Fruit fly (Drosophila melanogaster) whole organism, embryonic: ENCODE results near the gene CG7903.
A peak's percentile ranks its signal among the peaks of the same experiment; 100 is the strongest.

Experiments used
- Antp ChIP-seq: fragments of 200-800 bp; sonication (Bioruptor generic); optimal IDR thresholded peaks from 3 replicates; lab custom pipeline; 2016; ENCODE audit warnings: missing biosample characterization, missing genetic modification characterization
- Awh ChIP-seq: fragments of 200-800 bp; sonication (Bioruptor generic); IDR thresholded peaks from 2 replicates; pipeline ENCODE4, ENCODE4 v1.3.6; 2022; ENCODE audit warnings: missing biosample characterization, missing genetic modification characterization
- CG11456 ChIP-seq: fragments of 200-800 bp; sonication (Bioruptor generic); IDR thresholded peaks from 3 replicates; pipeline ENCODE4 v1.3.6; 2022; ENCODE audit warnings: missing biosample characterization, missing genetic modification characterization
- CG13123 ChIP-seq: fragments of 200-800 bp; sonication (Bioruptor generic); optimal IDR thresholded peaks from 2 replicates; lab custom pipeline; 2016; ENCODE audit warnings: missing biosample characterization, missing genetic modification characterization
- CG14014 ChIP-seq: fragments of 200-800 bp; sonication (Bioruptor generic); IDR thresholded peaks from 2 replicates; pipeline ENCODE4 v1.3.6; 2022; ENCODE audit warnings: missing biosample characterization, missing genetic modification characterization
- CG14710 ChIP-seq: fragments of 200-800 bp; sonication (Bioruptor generic); optimal IDR thresholded peaks from 3 replicates; lab custom pipeline; 2019; ENCODE audit warnings: missing biosample characterization, mild to moderate bottlenecking, missing genetic modification characterization, moderate library complexity
- CG14860 ChIP-seq: fragments of 200-800 bp; sonication (Bioruptor generic); IDR thresholded peaks from 3 replicates; pipeline ENCODE4 v1.3.6; 2022; ENCODE audit warnings: missing biosample characterization, missing genetic modification characterization; ENCODE audit not compliant: partially characterized antibody
- CG1529 ChIP-seq: fragments of 200-800 bp; sonication (Bioruptor generic); optimal IDR thresholded peaks from 3 replicates; lab custom pipeline; 2018; ENCODE audit warnings: missing biosample characterization, missing genetic modification characterization
- CG1602 ChIP-seq: fragments of 200-800 bp; sonication (Bioruptor generic); optimal IDR thresholded peaks from 3 replicates; lab custom pipeline; 2016; ENCODE audit warnings: missing biosample characterization, missing genetic modification characterization
- CG1792 ChIP-seq: fragments of 200-800 bp; sonication (Bioruptor generic); optimal IDR thresholded peaks from 2 replicates; lab custom pipeline; 2016; ENCODE audit warnings: missing biosample characterization, missing genetic modification characterization
- CG2199 ChIP-seq: fragments of 200-800 bp; sonication (Bioruptor generic); IDR thresholded peaks from 3 replicates; pipeline ENCODE4 v1.3.6; 2022; ENCODE audit warnings: missing biosample characterization, missing genetic modification characterization
- CG2889 ChIP-seq: fragments of 200-800 bp; sonication (Bioruptor generic); IDR thresholded peaks from 3 replicates; pipeline ENCODE4 v1.3.6; 2022; ENCODE audit warnings: missing biosample characterization, missing genetic modification characterization
- CG31224 ChIP-seq: fragments of 200-800 bp; sonication (Bioruptor generic); IDR thresholded peaks from 2 replicates; pipeline ENCODE4 v1.3.6; 2022; ENCODE audit warnings: missing biosample characterization, missing genetic modification characterization
- CG32767 ChIP-seq: fragments of 200-800 bp; sonication (Bioruptor generic); IDR thresholded peaks from 2 replicates; pipeline ENCODE4 v1.3.6; 2022; ENCODE audit warnings: missing biosample characterization, missing genetic modification characterization
- CG6272 ChIP-seq: fragments of 200-800 bp; sonication (Bioruptor generic); IDR thresholded peaks from 2 replicates; pipeline ENCODE4 v1.3.6; 2022; ENCODE audit warnings: missing biosample characterization, missing genetic modification characterization
- CG6791 ChIP-seq: fragments of 200-800 bp; sonication (Bioruptor generic); IDR thresholded peaks from 3 replicates; pipeline ENCODE4 v1.3.6; 2022; ENCODE audit warnings: missing biosample characterization, missing genetic modification characterization; ENCODE audit not compliant: partially characterized antibody
- CG7963 ChIP-seq: fragments of 200-800 bp; sonication (Bioruptor generic); IDR thresholded peaks from 3 replicates; pipeline ENCODE4 v1.3.6; 2022; ENCODE audit warnings: missing biosample characterization, missing genetic modification characterization; ENCODE audit not compliant: partially characterized antibody
- CG8281 ChIP-seq: fragments of 200-800 bp; sonication (Bioruptor generic); optimal IDR thresholded peaks from 2 replicates; lab custom pipeline; 2018; ENCODE audit warnings: missing biosample characterization, mild to moderate bottlenecking, missing genetic modification characterization, moderate library complexity
- CG9437 ChIP-seq: fragments of 200-800 bp; sonication (Bioruptor generic); optimal IDR thresholded peaks from 2 replicates; lab custom pipeline; 2018; ENCODE audit warnings: missing biosample characterization, mild to moderate bottlenecking, missing genetic modification characterization
- CG9609 ChIP-seq: fragments of 200-800 bp; sonication (Bioruptor generic); optimal IDR thresholded peaks from 3 replicates; lab custom pipeline; 2016; ENCODE audit warnings: missing biosample characterization, missing genetic modification characterization
- CG9727 ChIP-seq: fragments of 200-800 bp; sonication (Bioruptor generic); optimal IDR thresholded peaks from 3 replicates; lab custom pipeline; 2017; ENCODE audit warnings: missing biosample characterization, mild to moderate bottlenecking, missing genetic modification characterization
- Dad ChIP-seq: fragments of 200-800 bp; sonication (Bioruptor generic); optimal IDR thresholded peaks from 3 replicates; lab custom pipeline; 2016; ENCODE audit warnings: missing biosample characterization, missing genetic modification characterization
- Doc2 ChIP-seq: fragments of 200-800 bp; sonication (Bioruptor generic); IDR thresholded peaks from 2 replicates; pipeline ENCODE4 v1.3.6; 2022; ENCODE audit warnings: missing biosample characterization, missing genetic modification characterization
- Elba2 ChIP-seq: fragments of 200-800 bp; sonication (Bioruptor generic); optimal IDR thresholded peaks from 3 replicates; lab custom pipeline; 2016; ENCODE audit warnings: missing biosample characterization, missing genetic modification characterization
- Hr78 ChIP-seq, 2 experiments: fragments of 200-800 bp in 1 of 2; fragments of >200 bp in 1 of 2; sonication (Bioruptor generic) in 1 of 2; optimal IDR thresholded peaks; 2 replicates each; lab custom pipeline; 2017 to 2019; ENCODE audit warnings: missing biosample characterization in 2 of 2, missing genetic modification characterization in 2 of 2, mild to moderate bottlenecking in 1 of 2, moderate library complexity in 1 of 2
- Jarid2 ChIP-seq: fragments of 200-800 bp; sonication (Bioruptor generic); optimal IDR thresholded peaks from 3 replicates; lab custom pipeline; 2017; ENCODE audit warnings: mild to moderate bottlenecking, missing biosample characterization, missing genetic modification reagents, missing genetic modification characterization
- NFAT ChIP-seq: fragments of 200-800 bp; sonication (Bioruptor generic); IDR thresholded peaks from 2 replicates; pipeline ENCODE4 v1.3.6; 2022; ENCODE audit warnings: missing biosample characterization, missing genetic modification characterization
- Oli ChIP-seq: fragments of 200-800 bp; sonication (Bioruptor generic); optimal IDR thresholded peaks from 2 replicates; lab custom pipeline; 2018; ENCODE audit warnings: missing biosample characterization, mild to moderate bottlenecking, missing genetic modification characterization, moderate library complexity
- Sin3A ChIP-seq: fragments of >200 bp; optimal IDR thresholded peaks from 2 replicates; lab custom pipeline; 2018
- Spps ChIP-seq: fragments of 200-800 bp; sonication (Bioruptor generic); optimal IDR thresholded peaks from 2 replicates; lab custom pipeline; 2018; ENCODE audit warnings: missing biosample characterization, mild to moderate bottlenecking, missing genetic modification characterization
- TFAM ChIP-seq: fragments of 200-800 bp; sonication (Bioruptor generic); optimal IDR thresholded peaks from 2 replicates; lab custom pipeline; 2017; ENCODE audit warnings: missing biosample characterization, missing genetic modification characterization, inconsistent platforms
- Usf ChIP-seq: fragments of 200-800 bp; sonication (Bioruptor generic); optimal IDR thresholded peaks from 2 replicates; lab custom pipeline; 2017; ENCODE audit warnings: missing genotype, missing biosample characterization, missing genetic modification characterization
- ab ChIP-seq: fragments of 200-800 bp; sonication (Bioruptor generic); optimal IDR thresholded peaks from 2 replicates; lab custom pipeline; 2016; ENCODE audit warnings: missing biosample characterization, missing genetic modification characterization
- ap ChIP-seq: fragments of 200-800 bp; sonication (Bioruptor generic); IDR thresholded peaks from 2 replicates; pipeline ENCODE4 v1.3.6; 2022; ENCODE audit warnings: missing biosample characterization, missing genetic modification characterization
- bsh ChIP-seq, 2 experiments: fragments of 200-800 bp; sonication (Bioruptor generic); optimal IDR thresholded peaks; 2 replicates each; lab custom pipeline; 2017 to 2018; ENCODE audit warnings: mild to moderate bottlenecking in 2 of 2, missing biosample characterization in 2 of 2, missing genetic modification characterization in 2 of 2, moderate library complexity in 1 of 2
- chinmo ChIP-seq: fragments of 200-800 bp; sonication (Bioruptor generic); IDR thresholded peaks from 4 replicates; pipeline ENCODE4 v1.3.6; 2022; ENCODE audit warnings: missing biosample characterization, missing genetic modification characterization; ENCODE audit not compliant: partially characterized antibody
- ci ChIP-seq: fragments of 200-800 bp; sonication (Bioruptor generic); IDR thresholded peaks from 3 replicates; pipeline ENCODE4 v1.3.6; 2022; ENCODE audit warnings: missing biosample characterization, missing genetic modification characterization
- esg ChIP-seq: fragments of 200-800 bp; sonication (Bioruptor generic); conservative IDR thresholded peaks from 2 replicates; pipeline ENCODE4 v1.3.6; 2022; ENCODE audit warnings: missing biosample characterization, missing genetic modification characterization
- fru ChIP-seq: fragments of >200 bp; optimal IDR thresholded peaks from 2 replicates; lab custom pipeline; 2017
- gfzf ChIP-seq: fragments of 200-800 bp; sonication (Bioruptor generic); optimal IDR thresholded peaks from 2 replicates; lab custom pipeline; 2016; ENCODE audit warnings: missing biosample characterization, mild to moderate bottlenecking, missing genetic modification characterization, moderate library complexity
- jumu ChIP-seq: fragments of 200-800 bp; sonication (Bioruptor generic); optimal IDR thresholded peaks from 3 replicates; lab custom pipeline; 2016; ENCODE audit warnings: missing biosample characterization, missing genetic modification characterization
- kni ChIP-seq: fragments of 200-800 bp; sonication (Bioruptor generic); optimal IDR thresholded peaks from 3 replicates; lab custom pipeline; 2017; ENCODE audit warnings: mild to moderate bottlenecking, missing biosample characterization, missing genetic modification reagents, missing genetic modification characterization
- lola ChIP-seq, 3 experiments: fragments of >200 bp in 2 of 3; fragments of 200-800 bp in 1 of 3; sonication (Bioruptor generic) in 1 of 3; optimal IDR thresholded peaks; 2 replicates each; lab custom pipeline; 2017 to 2019; ENCODE audit warnings: missing biosample characterization in 3 of 3, missing genetic modification characterization in 3 of 3, mild to moderate bottlenecking in 1 of 3, moderate library complexity in 1 of 3
- mld ChIP-seq: fragments of 200-800 bp; sonication (Bioruptor generic); IDR thresholded peaks from 3 replicates; pipeline ENCODE4 v1.3.6; 2022; ENCODE audit warnings: missing biosample characterization, missing genetic modification characterization; ENCODE audit not compliant: partially characterized antibody
- otp ChIP-seq: fragments of 200-800 bp; sonication (Bioruptor generic); IDR thresholded peaks from 3 replicates; pipeline ENCODE4, ENCODE4 v1.3.6; 2022; ENCODE audit warnings: missing biosample characterization, missing genetic modification characterization
- phol ChIP-seq: fragments of 200-800 bp; sonication (Bioruptor generic); optimal IDR thresholded peaks from 3 replicates; lab custom pipeline; 2018; ENCODE audit warnings: missing biosample characterization, mild to moderate bottlenecking, missing genetic modification characterization, moderate library complexity
- sr ChIP-seq: fragments of 200-800 bp; sonication (Bioruptor generic); IDR thresholded peaks from 3 replicates; pipeline ENCODE4 v1.3.6; 2022; ENCODE audit warnings: missing biosample characterization, missing genetic modification characterization
- stc ChIP-seq: fragments of 200-800 bp; sonication (Bioruptor generic); IDR thresholded peaks from 2 replicates; pipeline ENCODE4 v1.3.6; 2022; ENCODE audit warnings: missing biosample characterization, missing genetic modification characterization
- wdn ChIP-seq: fragments of 200-800 bp; sonication (Bioruptor generic); IDR thresholded peaks from 2 replicates; pipeline ENCODE4 v1.3.6; 2022; ENCODE audit warnings: missing biosample characterization, missing genetic modification characterization
- wor ChIP-seq: fragments of 200-800 bp; sonication (Bioruptor generic); IDR thresholded peaks from 2 replicates; pipeline ENCODE4 v1.3.6; 2022; ENCODE audit warnings: missing biosample characterization, missing genetic modification characterization

The CG7903 gene

dm6 chr3R:29997607-29998236, 2.7 kb upstream of the CG7903 start, which contains the start of the genes CG15525 and CG11504 (continued):
- TF ChIP-seq Usf: no peak
- TF ChIP-seq ab (GFP tag; lab: Kevin White, UChicago): no peak
- TF ChIP-seq otp (GFP tag; lab: Robert Waterston, UW): no peak
- no peak for TF ChIP-seq CG31224 (GFP tag; lab: Robert Waterston, UW)
- no peak for TF ChIP-seq CG2199 (GFP tag; lab: Robert Waterston, UW)
- peak; percentile 25 for TF ChIP-seq CG9727 (GFP tag; lab: Kevin White, UChicago)
- TF ChIP-seq wor: no peak
- peak; percentile 68; the same call in 2 of the 3 replicates for TF ChIP-seq CG11456
- no peak for TF ChIP-seq sr (GFP tag; lab: Robert Waterston, UW)
- 0 out of 3 replicates have a peak, but pooled peaks have one; percentile 46 for TF ChIP-seq ci (GFP tag; lab: Robert Waterston, UW)
- peak; percentile 42 for TF ChIP-seq gfzf (GFP tag; lab: Kevin White, UChicago)
- TF ChIP-seq Elba2: peak; percentile 6
- TF ChIP-seq ap (GFP tag; lab: Robert Waterston, UW): peak; percentile 51
- TF ChIP-seq fru (lab: Kevin White, UChicago): no peak
- no peak for TF ChIP-seq CG2889
- TF ChIP-seq CG14860: peak; percentile 87
- TF ChIP-seq phol (tag; lab: Kevin White, UChicago): peak; percentile 96
- TF ChIP-seq kni (GFP tag; lab: Kevin White, UChicago): no peak
- peak; percentile 52; the same call in 1 of the 2 replicates for TF ChIP-seq NFAT (GFP tag; lab: Robert Waterston, UW)
- TF ChIP-seq CG32767: peak; percentile 92
- TF ChIP-seq CG14014 (GFP tag; lab: Robert Waterston, UW): peak; percentile 54
- TF ChIP-seq CG9437 (GFP tag; lab: Kevin White, UChicago): peak; percentile 19
- TF ChIP-seq Dad (GFP tag; lab: Kevin White, UChicago): peak; percentile 5
- TF ChIP-seq Hr78 (GFP tag; optimal IDR thresholded peaks at IDR 0.05; lab: Kevin White, UChicago): no peak
- no peak for TF ChIP-seq wdn (GFP tag; lab: Robert Waterston, UW)
- TF ChIP-seq CG14710 (tag; lab: Kevin White, UChicago): peak; percentile 72
- TF ChIP-seq jumu (GFP tag; lab: Kevin White, UChicago): peak; percentile 18
- 0 out of 3 replicates have a peak, but pooled peaks have one; percentile 71 for TF ChIP-seq mld (GFP tag; lab: Robert Waterston, UW)
- no peak for TF ChIP-seq CG1792 (GFP tag; lab: Kevin White, UChicago)
- peak; percentile 79 for TF ChIP-seq CG6791 (GFP tag; lab: Robert Waterston, UW)
- TF ChIP-seq CG1602: peak; percentile 52
- TF ChIP-seq bsh (GFP tag; optimal IDR thresholded peaks at IDR 0.05; lab: Kevin White, UChicago): peak in 1 of 2 experiments; percentile 44
- TF ChIP-seq CG13123 (GFP tag; lab: Kevin White, UChicago): peak; percentile 5
- peak; percentile 72 for TF ChIP-seq esg
- no peak for TF ChIP-seq Awh (GFP tag; lab: Robert Waterston, UW)
- peak; percentile 46 for TF ChIP-seq Spps
- TF ChIP-seq Oli (tag; lab: Kevin White, UChicago): no peak
- no peak; the same call in 1 of the 2 replicates for TF ChIP-seq stc
- TF ChIP-seq TFAM (GFP tag; lab: Kevin White, UChicago): no peak
- peak; percentile 85; the same call in 1 of the 4 replicates for TF ChIP-seq chinmo (GFP tag; lab: Robert Waterston, UW)
- TF ChIP-seq CG1529 (GFP tag; lab: Kevin White, UChicago): no peak
- TF ChIP-seq lola (GFP tag; optimal IDR thresholded peaks at IDR 0.05; lab: Kevin White, UChicago): peak in 1 of 3 experiments; percentile 18
- peak; percentile 36 for TF ChIP-seq CG9609 (GFP tag; lab: Kevin White, UChicago)
- TF ChIP-seq CG8281 (tag; lab: Kevin White, UChicago): no peak
- TF ChIP-seq Sin3A (lab: Kevin White, UChicago): peak; percentile 48
- TF ChIP-seq CG6272 (GFP tag; lab: Robert Waterston, UW): peak; percentile 66
- TF ChIP-seq Doc2 (GFP tag; lab: Robert Waterston, UW): no peak
- peak; percentile 32 for TF ChIP-seq Antp (GFP tag; lab: Kevin White, UChicago)
- peak; percentile 54; the same call in 2 of the 3 replicates for TF ChIP-seq CG7963 (GFP tag; lab: Robert Waterston, UW)
- TF ChIP-seq Jarid2: no peak
